Worm (Caenorhabditis elegans) whole organism, L3 larva: Measurements from ENCODE around the gene fkh-7.

Experiments
- ZK546.5 ChIP-seq: sonication (generic microtip); optimal IDR thresholded peaks from 2 replicates; lab custom pipeline; 2017; ENCODE audit warnings: missing biosample characterization, missing genetic modification characterization
- ama-1 ChIP-seq: fragments of 150-350 bp; optimal IDR thresholded peaks from 2 replicates; lab custom pipeline; 2018
- ceh-28 ChIP-seq: fragments of 150-350 bp; optimal IDR thresholded peaks from 2 replicates; lab custom pipeline; 2014; ENCODE audit warnings: missing biosample characterization, missing genetic modification reagents, missing genetic modification characterization
- daf-12 ChIP-seq: fragments of 150-350 bp; optimal IDR thresholded peaks from 2 replicates; lab custom pipeline; 2014; ENCODE audit warnings: missing biosample characterization, missing genetic modification reagents, missing genetic modification characterization
- egl-27 ChIP-seq: sonication (generic microtip); optimal IDR thresholded peaks from 4 replicates; lab custom pipeline; 2017; ENCODE audit warnings: missing biosample characterization, missing genetic modification reagents, missing genetic modification characterization
- egl-5 ChIP-seq: fragments of 150-350 bp; optimal IDR thresholded peaks from 2 replicates; lab custom pipeline; 2017; ENCODE audit warnings: missing biosample characterization, missing genetic modification reagents, missing genetic modification characterization, inconsistent platforms
- elt-1 ChIP-seq: fragments of 150-350 bp; optimal IDR thresholded peaks from 2 replicates; lab custom pipeline; 2014; ENCODE audit warnings: missing biosample characterization, missing genetic modification characterization
- elt-2 ChIP-seq: sonication (generic microtip); optimal IDR thresholded peaks from 2 replicates; lab custom pipeline; 2016; ENCODE audit warnings: missing genetic modification reagents, mild to moderate bottlenecking, missing genetic modification characterization, missing compliant biosample characterization
- eor-1 ChIP-seq, 2 experiments: fragments of 150-350 bp; optimal IDR thresholded peaks; 2 replicates each; lab custom pipeline; 2014 to 2018; ENCODE audit warnings: missing biosample characterization in 2 of 2, missing genetic modification characterization in 2 of 2
- fkh-10 ChIP-seq: sonication (generic microtip); optimal IDR thresholded peaks from 2 replicates; lab custom pipeline; 2017; ENCODE audit warnings: missing biosample characterization, missing genetic modification reagents, missing genetic modification characterization
- fkh-2 ChIP-seq: fragments of 150-350 bp; optimal IDR thresholded peaks from 2 replicates; lab custom pipeline; 2014; ENCODE audit warnings: missing biosample characterization, missing genetic modification reagents, missing genetic modification characterization
- fos-1 ChIP-seq: fragments of 150-350 bp; optimal IDR thresholded peaks from 2 replicates; lab custom pipeline; 2014; ENCODE audit warnings: missing biosample characterization, missing genetic modification characterization
- hmg-11 ChIP-seq: sonication (generic microtip); optimal IDR thresholded peaks from 2 replicates; lab custom pipeline; 2016; ENCODE audit warnings: missing genetic modification characterization, missing compliant biosample characterization
- jun-1 ChIP-seq: fragments of 150-350 bp; optimal IDR thresholded peaks from 2 replicates; lab custom pipeline; 2014; ENCODE audit warnings: missing biosample characterization, missing genetic modification reagents, missing genetic modification characterization
- lin-15B ChIP-seq: fragments of 150-350 bp; optimal IDR thresholded peaks from 2 replicates; lab custom pipeline; 2014; ENCODE audit warnings: missing biosample characterization, missing genetic modification characterization
- lin-39 ChIP-seq: fragments of 150-350 bp; optimal IDR thresholded peaks from 2 replicates; lab custom pipeline; 2018; ENCODE audit warnings: missing biosample characterization, missing genetic modification reagents, missing genetic modification characterization
- lsy-12 ChIP-seq: sonication (generic microtip); optimal IDR thresholded peaks from 2 replicates; lab custom pipeline; 2016; ENCODE audit warnings: mild to moderate bottlenecking, missing genetic modification characterization, missing compliant biosample characterization
- mdl-1 ChIP-seq: fragments of 150-350 bp; optimal IDR thresholded peaks from 2 replicates; lab custom pipeline; 2014; ENCODE audit warnings: missing biosample characterization, missing genetic modification characterization
- mml-1 ChIP-seq: fragments of 150-350 bp; sonication (generic microtip); optimal IDR thresholded peaks from 3 replicates; lab custom pipeline; 2014; ENCODE audit warnings: missing biosample characterization, missing genetic modification characterization
- nfya-1 ChIP-seq: sonication (generic microtip); optimal IDR thresholded peaks from 2 replicates; lab custom pipeline; 2017; ENCODE audit warnings: missing genetic modification characterization, mild to moderate bottlenecking, missing compliant biosample characterization, antibody characterized with exemption, moderate library complexity; ENCODE audit not compliant: insufficient read depth
- nhr-11 ChIP-seq: fragments of 150-350 bp; optimal IDR thresholded peaks from 2 replicates; lab custom pipeline; 2014; ENCODE audit warnings: missing biosample characterization, missing genetic modification characterization
- nhr-12 ChIP-seq: fragments of 150-350 bp; optimal IDR thresholded peaks from 2 replicates; lab custom pipeline; 2014; ENCODE audit warnings: missing biosample characterization, missing genetic modification characterization
- nhr-23 ChIP-seq: fragments of 150-350 bp; optimal IDR thresholded peaks from 2 replicates; lab custom pipeline; 2014; ENCODE audit warnings: missing biosample characterization, missing genetic modification reagents, missing genetic modification characterization
- nhr-25 ChIP-seq: sonication (generic microtip); optimal IDR thresholded peaks from 2 replicates; lab custom pipeline; 2017; ENCODE audit warnings: missing biosample characterization, missing genetic modification characterization
- nhr-28 ChIP-seq: fragments of 150-350 bp; optimal IDR thresholded peaks from 2 replicates; lab custom pipeline; 2014; ENCODE audit warnings: missing biosample characterization, missing genetic modification characterization
- nhr-43 ChIP-seq: sonication (generic microtip); optimal IDR thresholded peaks from 2 replicates; lab custom pipeline; 2016; ENCODE audit warnings: mild to moderate bottlenecking, missing genetic modification characterization, missing compliant biosample characterization; ENCODE audit not compliant: poor library complexity, severe bottlenecking
- nhr-76 ChIP-seq: fragments of 150-350 bp; sonication (generic microtip); optimal IDR thresholded peaks from 5 replicates; lab custom pipeline; 2014; ENCODE audit warnings: missing biosample characterization, missing genetic modification characterization
- nhr-77 ChIP-seq: fragments of 150-350 bp; optimal IDR thresholded peaks from 2 replicates; lab custom pipeline; 2014; ENCODE audit warnings: missing biosample characterization, missing genetic modification characterization
- pha-4 ChIP-seq: fragments of 150-350 bp; optimal IDR thresholded peaks from 2 replicates; lab custom pipeline; 2014; ENCODE audit warnings: missing biosample characterization, missing genetic modification reagents, missing genetic modification characterization
- pqm-1 ChIP-seq: fragments of 150-350 bp; optimal IDR thresholded peaks from 2 replicates; lab custom pipeline; 2017; ENCODE audit warnings: missing biosample characterization, missing genetic modification characterization, inconsistent platforms
- sea-2 ChIP-seq: fragments of 150-350 bp; sonication (generic microtip); optimal IDR thresholded peaks from 4 replicates; lab custom pipeline; 2014; ENCODE audit warnings: missing biosample characterization, missing genetic modification reagents, missing genetic modification characterization
- skn-1 ChIP-seq: fragments of 150-350 bp; optimal IDR thresholded peaks from 2 replicates; lab custom pipeline; 2014; ENCODE audit warnings: missing biosample characterization, missing genetic modification characterization
- snpc-4 ChIP-seq: fragments of 150-350 bp; optimal IDR thresholded peaks from 2 replicates; lab custom pipeline; 2014; ENCODE audit warnings: missing biosample characterization, missing genetic modification characterization
- tbx-2 ChIP-seq: sonication (generic microtip); optimal IDR thresholded peaks from 2 replicates; lab custom pipeline; 2016; ENCODE audit warnings: mild to moderate bottlenecking, missing genetic modification characterization, missing compliant biosample characterization
- unc-62 ChIP-seq: fragments of 150-350 bp; sonication (generic microtip); optimal IDR thresholded peaks from 4 replicates; lab custom pipeline; 2014; ENCODE audit warnings: missing biosample characterization, missing genetic modification reagents, missing genetic modification characterization
- zag-1 ChIP-seq: fragments of 150-350 bp; optimal IDR thresholded peaks from 2 replicates; lab custom pipeline; 2014; ENCODE audit warnings: missing biosample characterization, missing genetic modification characterization
- ztf-11 ChIP-seq: fragments of 150-350 bp; optimal IDR thresholded peaks from 2 replicates; lab custom pipeline; 2014; ENCODE audit warnings: missing biosample characterization, missing genetic modification characterization
- ztf-4 ChIP-seq: fragments of 150-350 bp; optimal IDR thresholded peaks from 2 replicates; lab custom pipeline; 2014; ENCODE audit warnings: missing biosample characterization, missing genetic modification characterization

fkh-7 gene

DNA sequence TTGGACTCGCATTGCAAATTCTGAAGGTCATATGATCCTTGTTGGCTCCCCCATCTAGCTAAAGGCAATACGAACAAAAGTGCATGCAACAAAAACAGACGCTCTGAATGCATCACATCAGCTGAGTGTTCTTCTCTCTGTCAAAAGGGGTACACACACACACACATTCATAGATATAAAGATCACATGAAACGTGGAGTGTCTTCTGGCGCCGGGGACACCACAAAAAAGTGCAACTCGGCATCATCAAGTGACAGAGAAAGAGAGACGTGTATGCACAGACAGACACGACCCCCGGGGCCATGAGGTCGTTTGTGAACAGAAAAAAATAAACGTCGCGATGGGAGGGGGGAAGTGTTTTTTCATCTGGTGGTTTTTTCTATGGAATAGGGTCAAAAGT lies 22.9 kb downstream of the fkh-7 start:
- TF ChIP-seq lsy-12 (tag; lab: Kevin White, UChicago) = peak; percentile 74
- TF ChIP-seq unc-62 (GFP tag; lab: Kevin White, UChicago) = peak; percentile 92
- no peak for TF ChIP-seq nhr-77 (tag; lab: Kevin White, UChicago)
- TF ChIP-seq fkh-2 (tag; lab: Kevin White, UChicago) = peak; percentile 30
- peak; percentile 64 for TF ChIP-seq tbx-2 (tag; lab: Kevin White, UChicago)
- TF ChIP-seq nfya-1 (tag; lab: Kevin White, UChicago) = peak; percentile 90
- TF ChIP-seq skn-1 = peak; percentile 86
- TF ChIP-seq ztf-4 = peak; percentile 25
- peak; percentile 93 for TF ChIP-seq nhr-23
- peak; percentile 76 for TF ChIP-seq snpc-4 (tag; lab: Kevin White, UChicago)
- TF ChIP-seq mml-1 (tag; lab: Kevin White, UChicago) = no peak
- no peak for TF ChIP-seq fkh-10 (GFP tag; lab: Kevin White, UChicago)
- TF ChIP-seq ceh-28 = peak; percentile 45
- peak; percentile 39 for TF ChIP-seq nhr-25 (tag; lab: Kevin White, UChicago)
- peak; percentile 80 for TF ChIP-seq mdl-1
- TF ChIP-seq ama-1 (lab: Kevin White, UChicago) = peak; percentile 39
- TF ChIP-seq hmg-11 (tag; lab: Kevin White, UChicago) = peak; percentile 91
- TF ChIP-seq egl-5 = peak; percentile 96
- TF ChIP-seq fos-1 (tag; lab: Kevin White, UChicago) = no peak
- peak; percentile 68 for TF ChIP-seq jun-1 (tag; lab: Kevin White, UChicago)
- TF ChIP-seq eor-1 (tag; optimal IDR thresholded peaks at IDR 0.05; lab: Kevin White, UChicago) = no peak
- peak; percentile 97 for TF ChIP-seq pha-4
- TF ChIP-seq daf-12 (tag; lab: Kevin White, UChicago) = peak; percentile 66
- TF ChIP-seq nhr-11 (tag; lab: Kevin White, UChicago) = no peak
- no peak for TF ChIP-seq nhr-76 (tag; lab: Kevin White, UChicago)
- peak; percentile 71 for TF ChIP-seq nhr-43 (tag; lab: Kevin White, UChicago)
- TF ChIP-seq lin-15B (tag; lab: Kevin White, UChicago) = peak; percentile 50
- peak; percentile 93 for TF ChIP-seq lin-39 (tag; lab: Kevin White, UChicago)
- no peak for TF ChIP-seq ztf-11 (tag; lab: Kevin White, UChicago)
- no peak for TF ChIP-seq nhr-12 (tag; lab: Kevin White, UChicago)
- TF ChIP-seq pqm-1 (tag; lab: Kevin White, UChicago) = peak; percentile 61
- TF ChIP-seq nhr-28 (tag; lab: Kevin White, UChicago) = no peak
- TF ChIP-seq elt-2 (tag; lab: Kevin White, UChicago) = peak; percentile 24
- TF ChIP-seq elt-1 = no peak
- TF ChIP-seq egl-27 (tag; lab: Kevin White, UChicago) = peak; percentile 87
- TF ChIP-seq zag-1 (tag; lab: Kevin White, UChicago) = no peak

- TF ChIP-seq pha-4 = peak; percentile 79
- TF ChIP-seq jun-1 (tag; lab: Kevin White, UChicago) = no peak
- peak; percentile 73 for TF ChIP-seq elt-2 (tag; lab: Kevin White, UChicago)
- TF ChIP-seq mml-1 (tag; lab: Kevin White, UChicago) = no peak
- TF ChIP-seq pqm-1 (tag; lab: Kevin White, UChicago) = peak; percentile 82
- TF ChIP-seq, all 47 proteins: peak for 3
These were observed 30.1 kb downstream of the fkh-7 start, which contains the start of gene C39H7.4 for ce11 chrIV:5614558-5615026. C39H7.4 (minus strand) TSS chrIV:5614608.

DNA sequence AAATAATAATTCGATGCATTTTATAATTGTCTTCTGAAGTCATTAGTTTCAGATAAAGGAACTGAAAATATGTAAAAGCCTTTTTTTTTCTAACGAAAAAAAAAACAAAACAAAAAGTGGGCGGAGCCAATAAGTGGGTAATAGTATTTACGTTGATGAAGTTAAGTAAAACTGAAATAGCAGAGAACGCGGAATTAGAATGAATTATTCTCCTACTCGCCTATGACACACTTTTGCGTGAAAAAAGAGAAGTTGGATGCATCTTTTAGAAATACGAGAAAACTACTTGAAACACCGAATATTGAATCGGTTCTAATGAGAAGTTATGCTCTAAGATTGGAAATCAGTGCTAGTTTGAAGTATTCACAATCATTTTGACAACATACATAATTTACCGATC lies 35.2 kb downstream of the fkh-7 start, which contains the start of gene srsx-16:
TSS of gene srsx-16 (minus strand) at position 101 of the 400 bp plus-strand sequence.
- no peak for TF ChIP-seq sea-2
- TF ChIP-seq nhr-23 = no peak
- TF ChIP-seq daf-12 (tag; lab: Kevin White, UChicago) = no peak
- no peak for TF ChIP-seq ZK546.5 (tag; lab: Kevin White, UChicago)
- TF ChIP-seq nhr-77 (tag; lab: Kevin White, UChicago) = no peak
- no peak for TF ChIP-seq hmg-11 (tag; lab: Kevin White, UChicago)
